Fruit fly (Drosophila melanogaster) whole organism, embryonic: ENCODE results near the gene CG17764.
A peak's percentile ranks its signal among the peaks of the same experiment; 100 is the strongest.

ENCODE experiments used
- Atf-2 ChIP-seq: fragments of 200-800 bp; sonication (Bioruptor generic); optimal IDR thresholded peaks from 2 replicates; lab custom pipeline; 2016; ENCODE audit warnings: missing biosample characterization, missing genetic modification characterization
- CG10147 ChIP-seq: fragments of 200-800 bp; sonication (Bioruptor generic); optimal IDR thresholded peaks from 2 replicates; lab custom pipeline; 2019; ENCODE audit warnings: missing biosample characterization, mild to moderate bottlenecking, missing genetic modification characterization, moderate library complexity
- CG11456 ChIP-seq: fragments of 200-800 bp; sonication (Bioruptor generic); IDR thresholded peaks from 3 replicates; pipeline ENCODE4 v1.3.6; 2022; ENCODE audit warnings: missing biosample characterization, missing genetic modification characterization
- CG13624 ChIP-seq: fragments of 200-800 bp; sonication (Bioruptor generic); optimal IDR thresholded peaks from 2 replicates; lab custom pipeline; 2016; ENCODE audit warnings: missing biosample characterization, missing genetic modification characterization
- CG16779 ChIP-seq: fragments of 200-800 bp; sonication (Bioruptor generic); IDR thresholded peaks from 2 replicates; pipeline ENCODE4 v1.3.6; 2022; ENCODE audit warnings: missing biosample characterization, missing genetic modification characterization
- CG16863 ChIP-seq: fragments of 200-800 bp; sonication (Bioruptor generic); optimal IDR thresholded peaks from 3 replicates; lab custom pipeline; 2016; ENCODE audit warnings: missing biosample characterization, missing genetic modification characterization
- CG17186 ChIP-seq: fragments of 200-800 bp; sonication (Bioruptor generic); optimal IDR thresholded peaks from 3 replicates; lab custom pipeline; 2017; ENCODE audit warnings: missing biosample characterization, missing genetic modification reagents, missing genetic modification characterization
- CG17829 ChIP-seq: fragments of 200-800 bp; optimal IDR thresholded peaks from 2 replicates; lab custom pipeline; 2019; ENCODE audit warnings: missing biosample characterization, mild to moderate bottlenecking, missing genetic modification characterization, moderate library complexity
- CG1832 ChIP-seq: fragments of 200-800 bp; sonication (Bioruptor generic); optimal IDR thresholded peaks from 2 replicates; lab custom pipeline; 2017; ENCODE audit warnings: missing biosample characterization, mild to moderate bottlenecking, missing genetic modification characterization, inconsistent platforms
- CG18619 ChIP-seq: fragments of 200-800 bp; sonication (Bioruptor generic); optimal IDR thresholded peaks from 3 replicates; lab custom pipeline; 2017; ENCODE audit warnings: missing biosample characterization, mild to moderate bottlenecking, missing genetic modification characterization
- CG32772 ChIP-seq: fragments of 200-800 bp; sonication (Bioruptor generic); IDR thresholded peaks from 2 replicates; pipeline ENCODE4 v1.3.6; 2022; ENCODE audit warnings: missing biosample characterization, missing genetic modification characterization
- CG4282 ChIP-seq: fragments of 200-800 bp; sonication (Bioruptor generic); optimal IDR thresholded peaks from 2 replicates; lab custom pipeline; 2016; ENCODE audit warnings: missing biosample characterization, missing genetic modification characterization
- CG4707 ChIP-seq: fragments of 200-800 bp; sonication (Bioruptor generic); optimal IDR thresholded peaks from 2 replicates; lab custom pipeline; 2018; ENCODE audit warnings: missing biosample characterization, mild to moderate bottlenecking, missing genetic modification characterization, moderate library complexity
- CG5245 ChIP-seq: fragments of 200-800 bp; sonication (Bioruptor generic); optimal IDR thresholded peaks from 3 replicates; lab custom pipeline; 2016; ENCODE audit warnings: missing biosample characterization, missing genetic modification characterization
- CG7963 ChIP-seq: fragments of 200-800 bp; sonication (Bioruptor generic); IDR thresholded peaks from 3 replicates; pipeline ENCODE4 v1.3.6; 2022; ENCODE audit warnings: missing biosample characterization, missing genetic modification characterization; ENCODE audit not compliant: partially characterized antibody
- CG9609 ChIP-seq: fragments of 200-800 bp; sonication (Bioruptor generic); optimal IDR thresholded peaks from 3 replicates; lab custom pipeline; 2016; ENCODE audit warnings: missing biosample characterization, missing genetic modification characterization
- D19A ChIP-seq: fragments of 200-800 bp; optimal IDR thresholded peaks from 3 replicates; lab custom pipeline; 2019; ENCODE audit warnings: missing biosample characterization, mild to moderate bottlenecking, missing genetic modification characterization, moderate library complexity
- Doc3 ChIP-seq: fragments of 200-800 bp; sonication (Bioruptor generic); IDR thresholded peaks from 3 replicates; pipeline ENCODE4 v1.3.6; 2022; ENCODE audit warnings: missing biosample characterization, missing genetic modification characterization; ENCODE audit not compliant: partially characterized antibody
- E2f1 ChIP-seq: fragments of 200-800 bp; sonication (Bioruptor generic); IDR thresholded peaks from 2 replicates; pipeline ENCODE4 v1.3.6; 2022; ENCODE audit warnings: missing biosample characterization, missing genetic modification characterization
- E2f2 ChIP-seq: fragments of 200-800 bp; sonication (Bioruptor generic); IDR thresholded peaks from 2 replicates; pipeline ENCODE4 v1.3.6; 2022; ENCODE audit warnings: missing biosample characterization, missing genetic modification characterization
- HLH4C ChIP-seq: fragments of 200-800 bp; sonication (Bioruptor generic); IDR thresholded peaks from 3 replicates; pipeline ENCODE4 v1.3.6; 2022; ENCODE audit warnings: missing biosample characterization, missing genetic modification characterization; ENCODE audit not compliant: partially characterized antibody
- Hand ChIP-seq: fragments of 200-800 bp; sonication (Bioruptor generic); optimal IDR thresholded peaks from 2 replicates; lab custom pipeline; 2017; ENCODE audit warnings: mild to moderate bottlenecking, missing biosample characterization, missing genetic modification reagents, missing genetic modification characterization
- Hmr ChIP-seq: fragments of 200-800 bp; sonication (Bioruptor generic); optimal IDR thresholded peaks from 3 replicates; lab custom pipeline; 2017; ENCODE audit warnings: mild to moderate bottlenecking, missing biosample characterization, missing genetic modification reagents, missing genetic modification characterization
- Hmx ChIP-seq: fragments of 200-800 bp; sonication (Bioruptor generic); optimal IDR thresholded peaks from 2 replicates; lab custom pipeline; 2016; ENCODE audit warnings: missing biosample characterization, missing genetic modification characterization
- Max ChIP-seq: fragments of 200-800 bp; sonication (Bioruptor generic); optimal IDR thresholded peaks from 2 replicates; lab custom pipeline; 2016; ENCODE audit warnings: missing biosample characterization, mild to moderate bottlenecking, missing genetic modification characterization
- Myb ChIP-seq: fragments of 200-800 bp; sonication (Bioruptor generic); optimal IDR thresholded peaks from 2 replicates; lab custom pipeline; 2016; ENCODE audit warnings: missing biosample characterization, missing genetic modification characterization
- Oli ChIP-seq: fragments of 200-800 bp; sonication (Bioruptor generic); optimal IDR thresholded peaks from 2 replicates; lab custom pipeline; 2018; ENCODE audit warnings: missing biosample characterization, mild to moderate bottlenecking, missing genetic modification characterization, moderate library complexity
- Trl ChIP-seq, 3 experiments: fragments of >200 bp in 2 of 3; fragments of 200-800 bp in 1 of 3; sonication (Bioruptor generic) in 1 of 3; optimal IDR thresholded peaks; 2 replicates in 1 of 3; 3 replicates in 2 of 3; lab custom pipeline; 2016 to 2017; ENCODE audit warnings: missing biosample characterization in 1 of 3, missing genetic modification characterization in 1 of 3
- Xrp1 ChIP-seq: fragments of 200-800 bp; sonication (Bioruptor generic); IDR thresholded peaks from 2 replicates; pipeline ENCODE4 v1.3.6; 2022; ENCODE audit warnings: missing biosample characterization, missing genetic modification characterization
- YL-1 ChIP-seq: fragments of 200-800 bp; sonication (Bioruptor generic); optimal IDR thresholded peaks from 3 replicates; lab custom pipeline; 2017; ENCODE audit warnings: missing biosample characterization, mild to moderate bottlenecking, missing genetic modification characterization
- ab ChIP-seq: fragments of 200-800 bp; sonication (Bioruptor generic); optimal IDR thresholded peaks from 2 replicates; lab custom pipeline; 2016; ENCODE audit warnings: missing biosample characterization, missing genetic modification characterization
- ase ChIP-seq: fragments of 200-800 bp; sonication (Bioruptor generic); IDR thresholded peaks from 3 replicates; pipeline ENCODE4 v1.3.6; 2022; ENCODE audit warnings: missing biosample characterization, missing genetic modification characterization
- bigmax ChIP-seq: fragments of 200-800 bp; sonication (Bioruptor generic); optimal IDR thresholded peaks from 2 replicates; lab custom pipeline; 2018; ENCODE audit warnings: missing biosample characterization, mild to moderate bottlenecking, missing genetic modification characterization
- bsh ChIP-seq, 2 experiments: fragments of 200-800 bp; sonication (Bioruptor generic); optimal IDR thresholded peaks; 2 replicates each; lab custom pipeline; 2017 to 2018; ENCODE audit warnings: mild to moderate bottlenecking in 2 of 2, missing biosample characterization in 2 of 2, missing genetic modification characterization in 2 of 2, moderate library complexity in 1 of 2
- chif ChIP-seq, 2 experiments: fragments of 200-800 bp; sonication (Bioruptor generic); optimal IDR thresholded peaks; 3 replicates each; lab custom pipeline; 2016; ENCODE audit warnings: missing biosample characterization in 2 of 2, missing genetic modification characterization in 2 of 2
- corto ChIP-seq: fragments of 200-800 bp; sonication (Bioruptor generic); optimal IDR thresholded peaks from 2 replicates; lab custom pipeline; 2016; ENCODE audit warnings: missing biosample characterization, mild to moderate bottlenecking, missing genetic modification characterization, moderate library complexity
- crp ChIP-seq, 2 experiments: fragments of 200-800 bp; sonication (Bioruptor generic); optimal IDR thresholded peaks; 2 replicates in 1 of 2; 3 replicates in 1 of 2; lab custom pipeline; 2017; ENCODE audit warnings: missing biosample characterization in 2 of 2, missing genetic modification characterization in 2 of 2, mild to moderate bottlenecking in 1 of 2, moderate library complexity in 1 of 2
- dm ChIP-seq: fragments of 200-800 bp; sonication (Bioruptor generic); optimal IDR thresholded peaks from 3 replicates; lab custom pipeline; 2016; ENCODE audit warnings: missing biosample characterization, missing genetic modification characterization
- exex ChIP-seq: fragments of 200-800 bp; sonication (Bioruptor generic); optimal IDR thresholded peaks from 4 replicates; lab custom pipeline; 2018; ENCODE audit warnings: missing biosample characterization, mild to moderate bottlenecking, missing genetic modification characterization, moderate library complexity
- ftz-f1 ChIP-seq: fragments of 200-800 bp; sonication (Bioruptor generic); optimal IDR thresholded peaks from 2 replicates; lab custom pipeline; 2016; ENCODE audit warnings: missing biosample characterization, missing genetic modification characterization
- h ChIP-seq: fragments of >200 bp; optimal IDR thresholded peaks from 2 replicates; lab custom pipeline; 2017
- her ChIP-seq: fragments of 200-800 bp; sonication (Bioruptor generic); optimal IDR thresholded peaks from 2 replicates; lab custom pipeline; 2016; ENCODE audit warnings: missing biosample characterization, missing genetic modification characterization
- nom ChIP-seq: fragments of 200-800 bp; sonication (Bioruptor generic); optimal IDR thresholded peaks from 2 replicates; lab custom pipeline; 2017; ENCODE audit warnings: missing biosample characterization, missing genetic modification characterization, mild to moderate bottlenecking, moderate library complexity, missing genetic modification reagents
- ranshi ChIP-seq: fragments of 200-800 bp; sonication (Bioruptor generic); IDR thresholded peaks from 2 replicates; pipeline ENCODE4 v1.3.6; 2022; ENCODE audit warnings: missing biosample characterization, missing genetic modification characterization
- sc ChIP-seq, 3 experiments: fragments of >200 bp in 2 of 3; fragments of 200-800 bp in 1 of 3; sonication (Bioruptor generic) in 1 of 3; optimal IDR thresholded peaks; 2 replicates in 2 of 3; 3 replicates in 1 of 3; lab custom pipeline; 2017; ENCODE audit warnings: mild to moderate bottlenecking in 1 of 3, missing biosample characterization in 1 of 3, missing genetic modification characterization in 1 of 3, missing genetic modification reagents in 1 of 3
- sens ChIP-seq: fragments of 200-800 bp; sonication (Bioruptor generic); peaks from one replicate; lab custom pipeline; 2016; ENCODE audit warnings: missing biosample characterization, missing genetic modification characterization
- stwl ChIP-seq: fragments of 200-800 bp; sonication (Bioruptor generic); optimal IDR thresholded peaks from 3 replicates; lab custom pipeline; 2018; ENCODE audit warnings: missing biosample characterization, mild to moderate bottlenecking, missing genetic modification characterization, moderate library complexity
- vnd ChIP-seq: fragments of 200-800 bp; sonication (Bioruptor generic); IDR thresholded peaks from 3 replicates; pipeline ENCODE4 v1.3.6; 2022; ENCODE audit warnings: missing biosample characterization, missing genetic modification characterization; ENCODE audit not compliant: partially characterized antibody

Gene CG17764

dm6 chrX:5308963-5309362 is 1.7 kb upstream of the CG17764 start, which contains the start of the genes Cdk7 and snf (continued):
- peak; percentile 30 for TF ChIP-seq CG9609 (GFP tag; lab: Kevin White, UChicago)
- TF ChIP-seq Xrp1 (GFP tag; lab: Robert Waterston, UW) = 0 out of 2 replicates have a peak, but pooled peaks have one; percentile 7
- no peak; the same call in 1 of the 2 replicates for TF ChIP-seq CG32772 (GFP tag; lab: Robert Waterston, UW)
- no peak for TF ChIP-seq ase (GFP tag; lab: Robert Waterston, UW)
- peak; percentile 2 for TF ChIP-seq Atf-2 (GFP tag; lab: Kevin White, UChicago)
- TF ChIP-seq CG18619 = no peak
- TF ChIP-seq CG11456 (GFP tag; lab: Robert Waterston, UW) = no peak
- TF ChIP-seq E2f2 (GFP tag; lab: Robert Waterston, UW) = peak; percentile 77
- TF ChIP-seq Doc3 (GFP tag; lab: Robert Waterston, UW) = peak; percentile 79
- TF ChIP-seq CG1832 = no peak
- TF ChIP-seq Oli = no peak
- no peak for TF ChIP-seq ranshi
- TF ChIP-seq CG4707 (GFP tag; lab: Kevin White, UChicago) = no peak
- TF ChIP-seq ftz-f1 = peak; percentile 25
- peak; percentile 96 for TF ChIP-seq CG17186 (GFP tag; lab: Kevin White, UChicago)
- no peak for TF ChIP-seq CG5245
- TF ChIP-seq crp (GFP tag; optimal IDR thresholded peaks at IDR 0.05; lab: Kevin White, UChicago) = peak in 1 of 2 experiments; percentile 5
- TF ChIP-seq ab (GFP tag; lab: Kevin White, UChicago) = no peak
- TF ChIP-seq bigmax = no peak
- TF ChIP-seq, all 482 proteins: peak for 173

dm6 chrX:5305591-5305990 is 1.6 kb downstream of the CG17764 start, which contains the start of gene CG3323:
Gene CG3323 (minus strand): TSS chrX:5305691.
- no peak for TF ChIP-seq Trl (optimal IDR thresholded peaks at IDR 0.05; lab: Kevin White, UChicago)
- no peak for TF ChIP-seq Trl (GFP tag; optimal IDR thresholded peaks at IDR 0.05; lab: Kevin White, UChicago)
- no peak for TF ChIP-seq CG17829 (tag; lab: Kevin White, UChicago)
- TF ChIP-seq her = no peak
- TF ChIP-seq chif (GFP tag; optimal IDR thresholded peaks at IDR 0.05; lab: Kevin White, UChicago) = no peak
- TF ChIP-seq exex (tag; lab: Kevin White, UChicago) = no peak
- no peak for TF ChIP-seq HLH4C
- TF ChIP-seq CG16863 (GFP tag; lab: Kevin White, UChicago) = no peak
- TF ChIP-seq E2f1 = no peak
- no peak for TF ChIP-seq YL-1 (GFP tag; lab: Kevin White, UChicago)
- no peak for TF ChIP-seq CG13624
- no peak for TF ChIP-seq CG10147 (GFP tag; lab: Kevin White, UChicago)
- no peak for TF ChIP-seq dm (GFP tag; lab: Kevin White, UChicago)
- no peak for TF ChIP-seq CG16779 (GFP tag; lab: Robert Waterston, UW)
- TF ChIP-seq Max (GFP tag; lab: Kevin White, UChicago) = no peak
- no peak for TF ChIP-seq Hmr (GFP tag; lab: Kevin White, UChicago)
- no peak for TF ChIP-seq Myb
- TF ChIP-seq corto (GFP tag; lab: Kevin White, UChicago) = no peak

- no peak for TF ChIP-seq sc (optimal IDR thresholded peaks at IDR 0.05; lab: Kevin White, UChicago)
- no peak for TF ChIP-seq sc (GFP tag; optimal IDR thresholded peaks at IDR 0.05; lab: Kevin White, UChicago)
- no peak for TF ChIP-seq D19A (tag; lab: Kevin White, UChicago)
- no peak for TF ChIP-seq Hand (GFP tag; lab: Kevin White, UChicago)
- 0 out of 3 replicates have a peak, but pooled peaks have one; percentile 23 for TF ChIP-seq CG7963 (GFP tag; lab: Robert Waterston, UW)
- peak; percentile 9 for TF ChIP-seq stwl
- TF ChIP-seq bsh (GFP tag; optimal IDR thresholded peaks at IDR 0.05; lab: Kevin White, UChicago) = peak in 1 of 2 experiments; percentile 26
- no peak for TF ChIP-seq CG9609 (GFP tag; lab: Kevin White, UChicago)
- no peak for TF ChIP-seq vnd (GFP tag; lab: Robert Waterston, UW)
- TF ChIP-seq CG4282 (GFP tag; lab: Kevin White, UChicago) = no peak
- TF ChIP-seq sens (GFP tag; lab: Kevin White, UChicago) = peak; percentile 35
- peak; percentile 60 for TF ChIP-seq nom (GFP tag; lab: Kevin White, UChicago)
- no peak for TF ChIP-seq Hmx (GFP tag; lab: Kevin White, UChicago)
- no peak for TF ChIP-seq h (lab: Kevin White, UChicago)
Measured at dm6 chrX:5300623-5301283, 6.5 kb downstream of the CG17764 start.
